Worm (Caenorhabditis elegans) whole organism, L4 larva: Measurements from ENCODE around the gene C45H4.18.

Source experiments
- F26F4.8 ChIP-seq: fragments of 200-800 bp; sonication (Bioruptor generic); conservative IDR thresholded peaks from 2 replicates; pipeline ENCODE4 v1.3.6; 2022; ENCODE audit warnings: missing genetic modification characterization, missing compliant biosample characterization
- F49E8.2 ChIP-seq: sonication (generic microtip); optimal IDR thresholded peaks from 2 replicates; lab custom pipeline; 2016; ENCODE audit warnings: missing compliant biosample characterization, mild to moderate bottlenecking, missing genetic modification characterization, borderline replicate concordance
- R02D3.7 ChIP-seq: fragments of 150-350 bp; sonication (generic microtip); optimal IDR thresholded peaks from 3 replicates; lab custom pipeline; 2014; ENCODE audit warnings: missing biosample characterization, missing genetic modification characterization
- T26A8.4 ChIP-seq: fragments of 200-800 bp; sonication (Bioruptor generic); IDR thresholded peaks from 2 replicates; pipeline ENCODE4 v1.3.6; 2022; ENCODE audit warnings: missing genetic modification characterization, missing compliant biosample characterization
- Y48G9A.11 ChIP-seq: fragments of 200-800 bp; sonication (Bioruptor generic); IDR thresholded peaks from 2 replicates; pipeline ENCODE4 v1.3.6; 2022; ENCODE audit warnings: missing genetic modification reagents, missing genetic modification characterization, missing compliant biosample characterization
- ZK337.2 ChIP-seq: fragments of 200-800 bp; sonication (Bioruptor generic); IDR thresholded peaks from 2 replicates; pipeline ENCODE4 v1.3.6; 2022; ENCODE audit warnings: missing genetic modification reagents, missing genetic modification characterization, missing compliant biosample characterization
- ZK546.5 ChIP-seq, 2 experiments: sonication (generic microtip); optimal IDR thresholded peaks; 2 replicates each; lab custom pipeline; 2017; ENCODE audit warnings: missing biosample characterization in 2 of 2, missing genetic modification characterization in 2 of 2
- aha-1 ChIP-seq: fragments of 150-350 bp; peaks from one replicate; lab custom pipeline; 2014; ENCODE audit warnings: missing biosample characterization, missing genetic modification characterization
- aly-2 ChIP-seq: sonication (generic microtip); optimal IDR thresholded peaks from 2 replicates; lab custom pipeline; 2018; ENCODE audit warnings: missing biosample characterization, missing genetic modification characterization
- arid-1 ChIP-seq: fragments of 200-800 bp; sonication (Bioruptor generic); conservative IDR thresholded peaks from 2 replicates; pipeline ENCODE4 v1.3.6; 2022; ENCODE audit warnings: missing genetic modification reagents, missing genetic modification characterization, missing compliant biosample characterization
- ceh-28 ChIP-seq: fragments of 150-350 bp; optimal IDR thresholded peaks from 2 replicates; lab custom pipeline; 2014; ENCODE audit warnings: missing biosample characterization, missing genetic modification reagents, missing genetic modification characterization
- daf-16 ChIP-seq, 3 experiments: sonication (generic microtip); optimal IDR thresholded peaks; 2 replicates each; lab custom pipeline; 2016 to 2017; ENCODE audit warnings: missing genetic modification characterization in 3 of 3, missing genetic modification reagents in 3 of 3, mild to moderate bottlenecking in 2 of 3, missing compliant biosample characterization in 2 of 3, missing biosample characterization in 1 of 3, moderate library complexity in 1 of 3
- dmd-6 ChIP-seq: fragments of 200-800 bp; sonication (Bioruptor generic); IDR thresholded peaks from 2 replicates; pipeline ENCODE4 v1.3.6; 2022; ENCODE audit warnings: missing genetic modification reagents, missing genetic modification characterization, missing compliant biosample characterization
- dmd-8 ChIP-seq: fragments of 200-800 bp; sonication (Bioruptor generic); IDR thresholded peaks from 2 replicates; pipeline ENCODE4 v1.3.6; 2022; ENCODE audit warnings: missing genetic modification characterization, missing compliant biosample characterization
- dmd-9 ChIP-seq: fragments of 200-800 bp; sonication (Bioruptor generic); IDR thresholded peaks from 2 replicates; pipeline ENCODE4 v1.3.6; 2022; ENCODE audit warnings: missing genetic modification reagents, missing genetic modification characterization, missing compliant biosample characterization
- egl-27 ChIP-seq: sonication (generic microtip); optimal IDR thresholded peaks from 3 replicates; lab custom pipeline; 2017; ENCODE audit warnings: missing biosample characterization, missing genetic modification reagents, missing genetic modification characterization
- gei-8 ChIP-seq: fragments of 200-800 bp; sonication (Bioruptor generic); optimal IDR thresholded peaks from 2 replicates; lab custom pipeline; 2018; ENCODE audit warnings: mild to moderate bottlenecking, missing genetic modification characterization, missing compliant biosample characterization
- hlh-30 ChIP-seq: sonication (generic microtip); optimal IDR thresholded peaks from 2 replicates; lab custom pipeline; 2017; ENCODE audit warnings: antibody characterized with exemption, mild to moderate bottlenecking, missing genetic modification characterization, missing compliant biosample characterization; ENCODE audit not compliant: insufficient read depth
- hmg-1.1 ChIP-seq: fragments of 200-800 bp; sonication (Bioruptor generic); IDR thresholded peaks from 2 replicates; pipeline ENCODE4 v1.3.6; 2022; ENCODE audit warnings: missing genetic modification reagents, missing genetic modification characterization, missing compliant biosample characterization
- lin-1 ChIP-seq: fragments of 200-800 bp; sonication (Bioruptor generic); IDR thresholded peaks from 2 replicates; pipeline ENCODE4 v1.3.6; 2022; ENCODE audit warnings: missing genetic modification reagents, missing genetic modification characterization, missing compliant biosample characterization
- lin-13 ChIP-seq: fragments of 150-350 bp; optimal IDR thresholded peaks from 2 replicates; lab custom pipeline; 2014; ENCODE audit warnings: missing biosample characterization, missing genetic modification reagents, missing genetic modification characterization
- lin-29 ChIP-seq: fragments of 200-800 bp; sonication (Bioruptor generic); IDR thresholded peaks from 2 replicates; pipeline ENCODE4 v1.3.6; 2022; ENCODE audit warnings: missing genetic modification reagents, missing genetic modification characterization, missing compliant biosample characterization
- lsy-2 ChIP-seq, 2 experiments: fragments of 150-350 bp in 1 of 2; sonication (generic microtip) in 1 of 2; optimal IDR thresholded peaks; 2 replicates each; lab custom pipeline; 2014 to 2017; ENCODE audit warnings: missing biosample characterization in 2 of 2, missing genetic modification characterization in 2 of 2
- madf-5 ChIP-seq, 2 experiments: fragments of 200-800 bp; sonication (Bioruptor generic); IDR thresholded peaks; 2 replicates each; pipeline ENCODE4 v1.3.6; 2022; ENCODE audit warnings: missing compliant biosample characterization in 2 of 2, missing genetic modification characterization in 2 of 2
- mdt-29 ChIP-seq: fragments of 200-800 bp; sonication (Bioruptor generic); IDR thresholded peaks from 2 replicates; pipeline ENCODE4 v1.3.6; 2022; ENCODE audit warnings: missing genetic modification reagents, missing genetic modification characterization, missing compliant biosample characterization
- mep-1 ChIP-seq: fragments of 150-350 bp; sonication (generic microtip); optimal IDR thresholded peaks from 3 replicates; lab custom pipeline; 2014; ENCODE audit warnings: missing biosample characterization, missing genetic modification characterization
- mes-2 ChIP-seq: sonication (generic microtip); optimal IDR thresholded peaks from 2 replicates; lab custom pipeline; 2016; ENCODE audit warnings: missing genotype, mild to moderate bottlenecking, missing genetic modification characterization, missing compliant biosample characterization; ENCODE audit not compliant: poor library complexity, severe bottlenecking
- mxl-3 ChIP-seq: fragments of 200-800 bp; sonication (Bioruptor generic); optimal IDR thresholded peaks from 2 replicates; lab custom pipeline; 2018; ENCODE audit warnings: mild to moderate bottlenecking, missing genetic modification characterization, missing compliant biosample characterization
- nhr-10 ChIP-seq: fragments of 150-350 bp; optimal IDR thresholded peaks from 2 replicates; lab custom pipeline; 2014; ENCODE audit warnings: missing biosample characterization, missing genetic modification characterization
- nhr-102 ChIP-seq: sonication (generic microtip); optimal IDR thresholded peaks from 2 replicates; lab custom pipeline; 2016; ENCODE audit warnings: mild to moderate bottlenecking, missing genetic modification characterization, moderate library complexity, missing compliant biosample characterization
- nhr-25 ChIP-seq: sonication (generic microtip); optimal IDR thresholded peaks from 2 replicates; lab custom pipeline; 2017; ENCODE audit warnings: missing genetic modification characterization, mild to moderate bottlenecking, missing compliant biosample characterization, antibody characterized with exemption, moderate library complexity, borderline replicate concordance; ENCODE audit not compliant: insufficient read depth
- nhr-28 ChIP-seq: fragments of 150-350 bp; optimal IDR thresholded peaks from 2 replicates; lab custom pipeline; 2014; ENCODE audit warnings: missing biosample characterization, missing genetic modification characterization
- nhr-41 ChIP-seq: fragments of 200-800 bp; sonication (Bioruptor generic); IDR thresholded peaks from 2 replicates; pipeline ENCODE4 v1.3.6; 2022; ENCODE audit warnings: missing genetic modification reagents, missing genetic modification characterization, missing compliant biosample characterization
- nhr-77 ChIP-seq: fragments of 150-350 bp; optimal IDR thresholded peaks from 2 replicates; lab custom pipeline; 2014; ENCODE audit warnings: missing biosample characterization, missing genetic modification characterization
- php-3 ChIP-seq: fragments of 200-800 bp; sonication (Bioruptor generic); IDR thresholded peaks from 2 replicates; pipeline ENCODE4 v1.3.6; 2022; ENCODE audit warnings: missing genetic modification reagents, missing genetic modification characterization, missing compliant biosample characterization
- pqm-1 ChIP-seq: sonication (generic microtip); optimal IDR thresholded peaks from 2 replicates; lab custom pipeline; 2017; ENCODE audit warnings: missing biosample characterization, missing genetic modification characterization
- saeg-2 ChIP-seq: fragments of 200-800 bp; sonication (Bioruptor generic); IDR thresholded peaks from 2 replicates; pipeline ENCODE4 v1.3.6; 2022; ENCODE audit warnings: missing genetic modification reagents, missing genetic modification characterization, missing compliant biosample characterization
- sdz-12 ChIP-seq: fragments of 200-800 bp; sonication (Bioruptor generic); optimal IDR thresholded peaks from 2 replicates; lab custom pipeline; 2018; ENCODE audit warnings: mild to moderate bottlenecking, missing genetic modification characterization, missing compliant biosample characterization
- set-16 ChIP-seq: fragments of 200-800 bp; sonication (Bioruptor generic); IDR thresholded peaks from 2 replicates; pipeline ENCODE4 v1.3.6; 2022; ENCODE audit warnings: missing genetic modification reagents, missing genetic modification characterization, missing compliant biosample characterization
- snpc-1.2 ChIP-seq: fragments of 200-800 bp; sonication (Bioruptor generic); IDR thresholded peaks from 2 replicates; pipeline ENCODE4 v1.3.6; 2022; ENCODE audit warnings: missing genetic modification reagents, missing genetic modification characterization, missing compliant biosample characterization
- spr-1 ChIP-seq: sonication (generic microtip); optimal IDR thresholded peaks from 2 replicates; lab custom pipeline; 2016; ENCODE audit warnings: mild to moderate bottlenecking, missing genetic modification characterization, missing compliant biosample characterization
- unc-62 ChIP-seq, 3 experiments: fragments of 150-350 bp in 1 of 3; sonication (generic microtip); optimal IDR thresholded peaks in 2 of 3; peaks in 1 of 3; 1 replicate in 1 of 3; 2 replicates in 2 of 3; lab custom pipeline; 2014 to 2017; ENCODE audit warnings: missing biosample characterization in 3 of 3, missing genetic modification characterization in 3 of 3, missing genetic modification reagents in 3 of 3, missing genotype in 1 of 3
- zag-1 ChIP-seq: fragments of 150-350 bp; optimal IDR thresholded peaks from 2 replicates; lab custom pipeline; 2014; ENCODE audit warnings: missing biosample characterization, missing genetic modification characterization
- zfp-3 ChIP-seq: fragments of 200-800 bp; sonication (Bioruptor generic); conservative IDR thresholded peaks from 2 replicates; pipeline ENCODE4 v1.3.6; 2022; ENCODE audit warnings: missing genetic modification reagents, missing genetic modification characterization, missing compliant biosample characterization
- ztf-7 ChIP-seq: fragments of 150-350 bp; optimal IDR thresholded peaks from 2 replicates; lab custom pipeline; 2014; ENCODE audit warnings: missing biosample characterization, missing genetic modification characterization

The C45H4.18 gene

DNA sequence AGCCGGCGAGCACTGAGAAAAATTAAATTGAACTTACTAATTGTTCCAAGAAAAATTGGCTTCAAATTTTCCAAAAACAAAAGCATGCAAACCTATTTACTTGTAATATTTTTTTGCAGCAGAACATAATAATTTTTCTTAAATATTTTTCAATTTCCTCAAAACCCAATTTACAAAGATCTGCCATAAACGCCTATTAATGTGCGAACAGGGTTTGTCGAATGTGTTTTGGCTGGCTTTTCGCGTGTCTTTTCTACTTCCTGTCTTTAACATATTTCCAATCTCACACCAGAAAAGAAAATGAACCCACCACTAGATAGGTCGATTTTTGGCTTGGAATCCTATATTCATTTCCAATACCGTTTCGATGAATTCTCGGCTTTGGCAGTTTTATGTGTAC, at the start of gene C45H4.18:
C45H4.18 (plus strand) TSS at position 301 of the 400 bp plus-strand sequence.
- TF ChIP-seq hmg-1.1 (GFP tag; lab: Robert Waterston, UW) (no peak), nhr-102 (no peak), arid-1 (GFP tag; lab: Robert Waterston, UW) (no peak), aly-2 (tag; lab: Kevin White, UChicago) (no peak), saeg-2 (GFP tag; lab: Robert Waterston, UW) (no peak), set-16 (GFP tag; lab: Robert Waterston, UW) (no peak), nhr-10 (tag; lab: Kevin White, UChicago) (no peak), Y48G9A.11 (GFP tag; lab: Robert Waterston, UW) (no peak), lsy-2 (tag; optimal IDR thresholded peaks at IDR 0.05; lab: Kevin White, UChicago) (no peak), F49E8.2 (no peak), mxl-3 (GFP tag; lab: Kevin White, UChicago) (no peak), lin-13 (no peak), R02D3.7 (tag; lab: Kevin White, UChicago) (no peak), php-3 (GFP tag; lab: Robert Waterston, UW) (no peak), ztf-7 (tag; lab: Kevin White, UChicago) (no peak), ceh-28 (no peak), sdz-12 (GFP tag; lab: Kevin White, UChicago) (no peak), unc-62 (GFP tag; optimal IDR thresholded peaks at IDR 0.05 in 1 of 2; lab: Kevin White, UChicago) (no peak), unc-62 (tag; optimal IDR thresholded peaks at IDR 0.05; lab: Kevin White, UChicago) (no peak)

DNA sequence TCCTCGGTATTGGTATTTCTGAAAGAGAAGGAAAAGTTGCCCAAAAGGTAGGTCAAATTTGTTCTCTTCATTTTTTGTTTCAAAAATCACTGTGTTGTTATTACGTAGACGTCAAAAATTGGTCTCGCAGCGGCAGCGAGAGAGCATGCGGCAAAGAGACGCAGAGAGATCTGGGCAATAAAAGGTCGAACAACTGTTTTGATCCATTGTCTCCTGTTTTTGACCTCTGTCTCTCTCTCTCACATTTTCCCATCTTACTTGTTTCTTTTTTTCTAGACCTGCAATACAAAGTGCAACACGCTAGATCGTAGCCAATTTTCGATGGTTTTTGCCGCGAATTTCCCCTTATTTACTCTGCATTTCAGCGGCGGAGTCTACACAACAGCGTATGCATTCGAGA, 48.8 kb upstream of the C45H4.18 start:
- peak; percentile 7 for TF ChIP-seq nhr-28 (tag; lab: Kevin White, UChicago)
- TF ChIP-seq F49E8.2, result no peak
- peak; percentile 13 for TF ChIP-seq ceh-28
- TF ChIP-seq lin-1 (GFP tag; lab: Robert Waterston, UW), result 0 out of 2 replicates have a peak, but pooled peaks have one; percentile 13
- TF ChIP-seq daf-16 (GFP tag; optimal IDR thresholded peaks at IDR 0.05; lab: Kevin White, UChicago), result no peak
- TF ChIP-seq daf-16 (tag; optimal IDR thresholded peaks at IDR 0.05; lab: Kevin White, UChicago), result peak; percentile 82
- peak; percentile 19; the same call in 1 of the 2 replicates for TF ChIP-seq dmd-6 (GFP tag; lab: Robert Waterston, UW)
- TF ChIP-seq T26A8.4 (GFP tag; lab: Robert Waterston, UW), result no peak

DNA sequence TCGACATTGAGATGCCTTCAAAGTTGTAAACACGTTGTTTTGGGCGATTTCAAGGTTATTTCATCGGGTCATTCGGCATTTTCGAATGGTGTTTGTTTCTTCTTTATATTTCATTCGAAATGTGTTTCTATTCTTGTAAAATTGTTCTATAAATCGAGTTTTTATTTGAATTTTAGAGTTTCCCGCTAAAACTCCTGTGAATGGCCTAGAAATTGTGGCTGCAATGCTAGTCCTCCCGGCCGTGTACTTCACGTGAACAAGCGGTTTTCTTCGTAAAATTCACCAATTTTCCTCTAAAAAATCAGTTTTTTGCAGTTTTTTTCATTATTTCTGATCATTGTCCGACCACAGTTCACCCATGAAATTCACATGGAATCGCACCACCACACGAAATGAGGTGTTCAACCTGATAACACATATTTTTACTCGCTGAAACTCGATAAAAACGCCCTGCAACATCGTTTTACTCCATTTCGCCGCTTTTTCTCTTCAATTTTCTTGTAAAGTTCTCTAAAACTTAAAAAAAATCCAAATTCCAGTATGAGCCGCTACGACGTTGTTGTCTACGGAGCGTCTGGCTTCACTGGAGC, 48.3 kb upstream of the C45H4.18 start, which contains the start of gene ldp-1:
ldp-1 (plus strand) TSS at position 540 of the 590 bp plus-strand sequence.
- TF ChIP-seq lin-13 (no peak), Y48G9A.11 (GFP tag; lab: Robert Waterston, UW) (no peak), ZK546.5 (tag; optimal IDR thresholded peaks at IDR 0.05; lab: Kevin White, UChicago) (no peak), pqm-1 (tag; lab: Kevin White, UChicago) (no peak), zfp-3 (GFP tag; lab: Robert Waterston, UW) (0 out of 2 replicates have a peak, but pooled peaks have one; percentile 25), spr-1 (tag; lab: Kevin White, UChicago) (no peak), sdz-12 (GFP tag; lab: Kevin White, UChicago) (no peak), ZK337.2 (GFP tag; lab: Robert Waterston, UW) (peak; percentile 78), dmd-9 (GFP tag; lab: Robert Waterston, UW) (peak; percentile 78), hlh-30 (tag; lab: Kevin White, UChicago) (no peak), nhr-41 (GFP tag; lab: Robert Waterston, UW) (no peak), mes-2 (tag; lab: Kevin White, UChicago) (peak; percentile 97), nhr-10 (tag; lab: Kevin White, UChicago) (no peak), mdt-29 (no peak), snpc-1.2 (GFP tag; lab: Robert Waterston, UW) (no peak), dmd-6 (GFP tag; lab: Robert Waterston, UW) (peak; percentile 48), php-3 (GFP tag; lab: Robert Waterston, UW) (no peak), nhr-25 (tag; lab: Kevin White, UChicago) (no peak), zag-1 (no peak), aha-1 (tag; lab: Kevin White, UChicago) (no peak), mep-1 (tag; lab: Kevin White, UChicago) (peak; percentile 10), madf-5 (GFP tag; IDR thresholded peaks at IDR 0.05; lab: Robert Waterston, UW) (no peak), nhr-77 (tag; lab: Kevin White, UChicago) (no peak), dmd-8 (GFP tag; lab: Robert Waterston, UW) (no peak), lin-29 (GFP tag; lab: Robert Waterston, UW) (no peak), egl-27 (tag; lab: Kevin White, UChicago) (no peak), hmg-1.1 (GFP tag; lab: Robert Waterston, UW) (no peak), gei-8 (GFP tag; lab: Kevin White, UChicago) (no peak), F26F4.8 (no peak)
